Worm (Caenorhabditis elegans) whole organism, early embryonic: ENCODE data around the gene srx-119.

Source experiments
- B0310.2 ChIP-seq: sonication (generic microtip); optimal IDR thresholded peaks from 2 replicates; lab custom pipeline; 2016; ENCODE audit warnings: mild to moderate bottlenecking, missing genetic modification characterization, missing compliant biosample characterization
- F13C5.2 ChIP-seq: sonication (generic microtip); optimal IDR thresholded peaks from 2 replicates; lab custom pipeline; 2017; ENCODE audit warnings: mild to moderate bottlenecking, missing genetic modification characterization, inconsistent platforms, missing compliant biosample characterization
- aly-1 ChIP-seq: sonication (generic microtip); optimal IDR thresholded peaks from 2 replicates; lab custom pipeline; 2016; ENCODE audit warnings: missing genetic modification characterization, missing compliant biosample characterization
- ama-1 ChIP-seq: fragments of 150-350 bp; optimal IDR thresholded peaks from 2 replicates; lab custom pipeline; 2014
- ceh-13 ChIP-seq: fragments of 200-800 bp; sonication (Bioruptor generic); optimal IDR thresholded peaks from 2 replicates; lab custom pipeline; 2018; ENCODE audit warnings: mild to moderate bottlenecking, missing genetic modification characterization, missing compliant biosample characterization
- ceh-36 ChIP-seq: sonication (generic microtip); optimal IDR thresholded peaks from 2 replicates; lab custom pipeline; 2016; ENCODE audit warnings: missing genetic modification characterization, inconsistent platforms, missing compliant biosample characterization
- ets-7 ChIP-seq: sonication (generic microtip); optimal IDR thresholded peaks from 2 replicates; lab custom pipeline; 2016; ENCODE audit warnings: missing genotype, missing genetic modification characterization, missing compliant biosample characterization
- flt-1 ChIP-seq: fragments of 200-800 bp; sonication (Bioruptor generic); IDR thresholded peaks from 2 replicates; pipeline ENCODE4 v1.3.6; 2022; ENCODE audit warnings: missing genetic modification characterization, missing compliant biosample characterization
- hmbx-1 ChIP-seq: sonication (generic microtip); optimal IDR thresholded peaks from 2 replicates; lab custom pipeline; 2016; ENCODE audit warnings: mild to moderate bottlenecking, missing genetic modification characterization, missing compliant biosample characterization
- hmg-4 ChIP-seq: fragments of 200-800 bp; sonication (Bioruptor generic); optimal IDR thresholded peaks from 2 replicates; lab custom pipeline; 2018; ENCODE audit warnings: mild to moderate bottlenecking, missing genetic modification characterization, missing compliant biosample characterization
- hnd-1 ChIP-seq: sonication (generic microtip); optimal IDR thresholded peaks from 2 replicates; lab custom pipeline; 2016; ENCODE audit warnings: missing genetic modification characterization, missing compliant biosample characterization
- pes-1 ChIP-seq: fragments of 200-800 bp; sonication (Bioruptor generic); IDR thresholded peaks from 2 replicates; pipeline ENCODE4 v1.3.6; 2022; ENCODE audit warnings: missing genetic modification reagents, missing genetic modification characterization, missing compliant biosample characterization
- scrt-1 ChIP-seq: fragments of 200-800 bp; sonication (Bioruptor generic); IDR thresholded peaks from 2 replicates; pipeline ENCODE4 v1.3.6; 2022; ENCODE audit warnings: missing genetic modification characterization, missing compliant biosample characterization
- sea-1 ChIP-seq: fragments of 200-800 bp; sonication (Bioruptor generic); conservative IDR thresholded peaks from 2 replicates; pipeline ENCODE4 v1.3.6; 2022; ENCODE audit warnings: missing genetic modification characterization, missing compliant biosample characterization
- tbx-11 ChIP-seq: fragments of 200-800 bp; sonication (Bioruptor generic); IDR thresholded peaks from 2 replicates; pipeline ENCODE4 v1.3.6; 2022; ENCODE audit warnings: missing genetic modification characterization, missing compliant biosample characterization
- tbx-37 ChIP-seq: fragments of 200-800 bp; sonication (Bioruptor generic); conservative IDR thresholded peaks from 2 replicates; pipeline ENCODE4 v1.3.6; 2022; ENCODE audit warnings: missing genetic modification reagents, missing genetic modification characterization, missing compliant biosample characterization
- tra-4 ChIP-seq: sonication (generic microtip); optimal IDR thresholded peaks from 2 replicates; lab custom pipeline; 2017; ENCODE audit warnings: missing genetic modification characterization, missing compliant biosample characterization

Gene srx-119

ce11 chrII:12546413-12546812 is 18.4 kb downstream of the srx-119 start, which contains the start of the genes F49C5.5 and F49C5.10:
TSS of gene F49C5.5 (minus strand) at chrII:12546513.
TSS of gene F49C5.10 (plus strand) at chrII:12546756.
- no peak for TF ChIP-seq pes-1 (GFP tag; lab: Robert Waterston, UW)
- no peak for TF ChIP-seq flt-1 (GFP tag; lab: Robert Waterston, UW)
- TF ChIP-seq tbx-11: no peak
- no peak for TF ChIP-seq sea-1 (GFP tag; lab: Robert Waterston, UW)
- no peak for TF ChIP-seq ama-1 (lab: Kevin White, UChicago)
- TF ChIP-seq hmbx-1 (tag; lab: Kevin White, UChicago): no peak
- no peak for TF ChIP-seq hnd-1 (tag; lab: Kevin White, UChicago)

- TF ChIP-seq tra-4 (tag; lab: Kevin White, UChicago): no peak
- no peak for TF ChIP-seq aly-1 (tag; lab: Kevin White, UChicago)
- no peak for TF ChIP-seq B0310.2 (tag; lab: Kevin White, UChicago)
- TF ChIP-seq hmbx-1 (tag; lab: Kevin White, UChicago): no peak
- TF ChIP-seq sea-1 (GFP tag; lab: Robert Waterston, UW): no peak
- no peak for TF ChIP-seq scrt-1 (GFP tag; lab: Robert Waterston, UW)
- TF ChIP-seq tbx-11: no peak
- TF ChIP-seq pes-1 (GFP tag; lab: Robert Waterston, UW): no peak
Measured at ce11 chrII:12547547-12547946, 19.5 kb downstream of the srx-119 start, which contains the start of gene F49C5.16. TSS of gene F49C5.16 (plus strand) at chrII:12547847.

ce11 chrII:12549613-12550012 is 21.6 kb downstream of the srx-119 start:
- TF ChIP-seq tbx-11 (no peak), hnd-1 (tag; lab: Kevin White, UChicago) (no peak), B0310.2 (tag; lab: Kevin White, UChicago) (no peak), sea-1 (GFP tag; lab: Robert Waterston, UW) (no peak)

ce11 chrII:12550940-12551339 is 22.9 kb downstream of the srx-119 start:
- TF ChIP-seq ceh-36 (tag; lab: Kevin White, UChicago): no peak
- TF ChIP-seq scrt-1 (GFP tag; lab: Robert Waterston, UW): no peak
- no peak for TF ChIP-seq F13C5.2 (tag; lab: Kevin White, UChicago)
- no peak for TF ChIP-seq aly-1 (tag; lab: Kevin White, UChicago)
- TF ChIP-seq B0310.2 (tag; lab: Kevin White, UChicago): no peak
- TF ChIP-seq pes-1 (GFP tag; lab: Robert Waterston, UW): no peak
- no peak for TF ChIP-seq ets-7 (tag; lab: Kevin White, UChicago)
- no peak for TF ChIP-seq sea-1 (GFP tag; lab: Robert Waterston, UW)
- no peak for TF ChIP-seq flt-1 (GFP tag; lab: Robert Waterston, UW)

DNA sequence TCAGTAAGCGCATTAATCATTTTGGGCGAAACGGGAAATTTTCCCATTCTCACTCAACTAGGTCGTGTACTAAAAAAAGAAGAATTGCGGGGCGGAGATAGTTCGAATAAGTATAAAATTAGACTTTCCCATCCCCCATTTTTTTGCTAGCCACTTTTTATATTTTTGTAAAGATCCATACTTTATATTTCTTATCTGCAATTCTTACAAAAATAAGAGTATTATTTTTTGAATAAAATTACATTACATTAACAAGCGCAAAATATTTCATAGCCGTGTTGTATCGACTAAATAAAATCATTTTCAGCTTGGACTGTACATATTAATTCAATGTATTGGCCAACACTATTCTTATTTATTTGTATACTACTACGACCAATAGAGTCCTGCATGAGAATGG is 27.5 kb downstream of the srx-119 start, which contains the start of gene F49C5.11:
Gene F49C5.11, plus strand, starts transcription at position 301 of the 400 bp plus-strand sequence.
- TF ChIP-seq scrt-1 (GFP tag; lab: Robert Waterston, UW) (no peak), hnd-1 (tag; lab: Kevin White, UChicago) (no peak), tra-4 (tag; lab: Kevin White, UChicago) (no peak), flt-1 (GFP tag; lab: Robert Waterston, UW) (no peak), ets-7 (tag; lab: Kevin White, UChicago) (no peak)

- TF ChIP-seq sea-1 (GFP tag; lab: Robert Waterston, UW): no peak
- TF ChIP-seq B0310.2 (tag; lab: Kevin White, UChicago): no peak
- TF ChIP-seq hnd-1 (tag; lab: Kevin White, UChicago): no peak
- no peak for TF ChIP-seq tra-4 (tag; lab: Kevin White, UChicago)
- TF ChIP-seq ceh-36 (tag; lab: Kevin White, UChicago): no peak
- no peak for TF ChIP-seq F13C5.2 (tag; lab: Kevin White, UChicago)
- no peak for TF ChIP-seq scrt-1 (GFP tag; lab: Robert Waterston, UW)
- TF ChIP-seq flt-1 (GFP tag; lab: Robert Waterston, UW): no peak
- TF ChIP-seq tbx-37 (GFP tag; lab: Robert Waterston, UW): no peak
- TF ChIP-seq hmbx-1 (tag; lab: Kevin White, UChicago): no peak
- TF ChIP-seq pes-1 (GFP tag; lab: Robert Waterston, UW): no peak
- TF ChIP-seq aly-1 (tag; lab: Kevin White, UChicago): no peak
- no peak for TF ChIP-seq ets-7 (tag; lab: Kevin White, UChicago)
- no peak for TF ChIP-seq ceh-13 (GFP tag; lab: Kevin White, UChicago)
- TF ChIP-seq hmg-4 (GFP tag; lab: Kevin White, UChicago): no peak
- no peak for TF ChIP-seq ama-1 (lab: Kevin White, UChicago)
- TF ChIP-seq tbx-11: no peak
Measured at ce11 chrII:12560210-12560609, 32.2 kb downstream of the srx-119 start, which contains the start of gene F49C5.12. TSS of gene F49C5.12 (minus strand) at chrII:12560310.

- TF ChIP-seq pes-1 (GFP tag; lab: Robert Waterston, UW) (no peak), ets-7 (tag; lab: Kevin White, UChicago) (no peak), sea-1 (GFP tag; lab: Robert Waterston, UW) (no peak), ceh-13 (GFP tag; lab: Kevin White, UChicago) (no peak), ama-1 (lab: Kevin White, UChicago) (no peak), tra-4 (tag; lab: Kevin White, UChicago) (no peak), ceh-36 (tag; lab: Kevin White, UChicago) (no peak), tbx-37 (GFP tag; lab: Robert Waterston, UW) (no peak), tbx-11 (no peak), flt-1 (GFP tag; lab: Robert Waterston, UW) (no peak), hnd-1 (tag; lab: Kevin White, UChicago) (no peak), scrt-1 (GFP tag; lab: Robert Waterston, UW) (no peak), hmg-4 (GFP tag; lab: Kevin White, UChicago) (no peak), B0310.2 (tag; lab: Kevin White, UChicago) (no peak), F13C5.2 (tag; lab: Kevin White, UChicago) (no peak), aly-1 (tag; lab: Kevin White, UChicago) (no peak), hmbx-1 (tag; lab: Kevin White, UChicago) (no peak)
Measured at ce11 chrII:12565851-12566250, 37.8 kb downstream of the srx-119 start, which contains the start of gene F49C5.7. TSS of gene F49C5.7 (plus strand) at chrII:12566151.
